Worm (Caenorhabditis elegans) whole organism, midembryonic: ENCODE results near the gene C44B7.11.

Experiments used
- klf-2 ChIP-seq: fragments of 200-800 bp; sonication (Bioruptor generic); conservative IDR thresholded peaks from 2 replicates; pipeline ENCODE4 v1.3.6; 2022; ENCODE audit warnings: missing genetic modification reagents, missing genetic modification characterization, missing compliant biosample characterization
- ref-1 ChIP-seq: fragments of 200-800 bp; sonication (Bioruptor generic); conservative IDR thresholded peaks from 2 replicates; pipeline ENCODE4 v1.3.6; 2022; ENCODE audit warnings: missing genetic modification reagents, missing genetic modification characterization, missing compliant biosample characterization

- TF ChIP-seq ref-1 (no peak), klf-2 (no peak)
Measured at ce11 chrII:6909568-6910122, 12.3 kb upstream of the C44B7.11 start, which contains the start of gene asm-1.
